Fruit fly (Drosophila melanogaster): ENCODE measurements around the gene CG13658.

DNA sequence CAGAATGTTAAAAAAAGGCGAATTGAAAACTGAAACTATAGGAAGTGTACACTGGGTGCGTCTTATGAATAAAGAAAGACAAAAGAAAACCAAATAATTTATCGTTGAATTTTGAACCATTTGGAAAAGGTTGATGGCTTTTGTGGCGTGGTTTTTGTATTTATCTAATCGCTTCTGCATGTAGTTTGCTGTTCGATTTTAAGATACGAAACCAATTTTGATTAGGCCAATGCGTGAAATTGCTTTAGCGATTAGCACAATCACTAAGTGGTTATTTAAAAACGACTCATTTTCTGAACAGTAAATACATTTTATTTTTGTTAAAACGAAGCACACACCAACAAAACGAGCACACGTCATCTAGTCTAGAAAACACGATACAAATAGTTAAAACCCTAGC, 26.6 kb upstream of the CG13658 start:
- TF ChIP-seq CTCF (optimal IDR thresholded peaks at IDR 0.05), result no peak
- TF ChIP-seq CG8478 (optimal IDR thresholded peaks at IDR 0.05), result no peak

All from S2 (cell line).